Worm (Caenorhabditis elegans): ENCODE data around the gene cpg-8.

cpg-8 gene

ce11 chrV:4642691-4643090 lies 49.5 kb downstream of the cpg-8 start, which contains the start of gene soc-1:
TSS of gene soc-1 (plus strand) at chrV:4642952.
- TF ChIP-seq lin-15B (tag; optimal IDR thresholded peaks at IDR 0.05) (no peak), ama-1 (optimal IDR thresholded peaks at IDR 0.05) (no peak), unc-62 (GFP tag; optimal IDR thresholded peaks at IDR 0.05) (no peak)

Data from whole organism, L3 larva.